Worm (Caenorhabditis elegans): ENCODE results near the gene rad-54.L2.

DNA sequence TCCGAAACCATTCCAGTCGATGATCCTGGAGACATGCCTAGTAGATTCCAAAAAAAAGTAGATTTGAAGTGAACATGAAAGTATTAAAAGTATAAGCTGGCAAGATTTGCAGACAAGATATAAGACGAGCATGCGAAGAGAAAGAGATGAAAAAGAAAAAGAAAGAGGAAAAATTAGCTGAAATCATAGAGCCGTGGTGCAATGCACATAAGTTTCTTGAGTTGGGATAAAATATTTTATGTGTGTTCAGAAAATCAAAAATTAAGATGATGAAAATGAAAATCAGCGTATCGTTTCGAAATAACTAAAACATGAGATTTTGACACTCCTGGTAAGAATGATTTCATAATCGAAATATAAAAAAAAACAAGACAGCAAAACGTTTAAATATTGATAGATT is 49.4 kb upstream of the rad-54.L2 start, which contains the start of gene T11B7.2:
- no peak for TF ChIP-seq ces-1 (GFP tag; optimal IDR thresholded peaks at IDR 0.05)
- TF ChIP-seq jun-1 (tag; optimal IDR thresholded peaks at IDR 0.05) = no peak
- TF ChIP-seq dpl-1 (GFP tag; optimal IDR thresholded peaks at IDR 0.05) = no peak
- TF ChIP-seq hlh-4 (tag; optimal IDR thresholded peaks at IDR 0.05) = no peak
- no peak for TF ChIP-seq fkh-10 (GFP tag; optimal IDR thresholded peaks at IDR 0.05)
- TF ChIP-seq lir-3 (tag; optimal IDR thresholded peaks at IDR 0.05; ENCODE audit: poor library complexity) = no peak
- no peak for TF ChIP-seq pax-3 (tag; optimal IDR thresholded peaks at IDR 0.05)
- no peak for TF ChIP-seq ama-1 (optimal IDR thresholded peaks at IDR 0.05)

Measured in whole organism, L1 larva.